Fruit fly (Drosophila melanogaster) whole organism, adult: ENCODE results near the gene crok.
A peak's percentile ranks its signal among the peaks of the same experiment; 100 is the strongest.

ENCODE experiments used
- CG11617 ChIP-seq: fragments of 200-800 bp; sonication (Bioruptor generic); optimal IDR thresholded peaks from 2 replicates; lab custom pipeline; 2017; ENCODE audit warnings: mild to moderate bottlenecking, missing biosample characterization, missing genetic modification reagents, missing genetic modification characterization
- CG12768 ChIP-seq: fragments of 200-800 bp; sonication (Bioruptor generic); optimal IDR thresholded peaks from 2 replicates; lab custom pipeline; 2017; ENCODE audit warnings: missing biosample characterization, missing genetic modification characterization, mild to moderate bottlenecking, moderate library complexity, missing genetic modification reagents
- CG14711 ChIP-seq: fragments of 200-800 bp; sonication (Bioruptor generic); optimal IDR thresholded peaks from 2 replicates; lab custom pipeline; 2018; ENCODE audit warnings: missing biosample characterization, mild to moderate bottlenecking, missing genetic modification characterization, moderate library complexity
- CG1620 ChIP-seq: fragments of 200-800 bp; sonication (Bioruptor generic); optimal IDR thresholded peaks from 2 replicates; lab custom pipeline; 2016; ENCODE audit warnings: missing biosample characterization, missing genetic modification characterization
- CG33017 ChIP-seq: fragments of 200-800 bp; sonication (Bioruptor generic); optimal IDR thresholded peaks from 2 replicates; lab custom pipeline; 2018; ENCODE audit warnings: missing biosample characterization, mild to moderate bottlenecking, missing genetic modification characterization, moderate library complexity
- CG5204 ChIP-seq: fragments of 200-800 bp; sonication (Bioruptor generic); optimal IDR thresholded peaks from 2 replicates; lab custom pipeline; 2016; ENCODE audit warnings: missing biosample characterization, missing genetic modification characterization
- CG7045 ChIP-seq: fragments of 200-800 bp; sonication (Bioruptor generic); optimal IDR thresholded peaks from 2 replicates; lab custom pipeline; 2017; ENCODE audit warnings: missing biosample characterization, mild to moderate bottlenecking, missing genetic modification characterization
- CG7101 ChIP-seq: fragments of 200-800 bp; sonication (Bioruptor generic); optimal IDR thresholded peaks from 2 replicates; lab custom pipeline; 2018; ENCODE audit warnings: missing biosample characterization, mild to moderate bottlenecking, missing genetic modification characterization, moderate library complexity
- Clk ChIP-seq: fragments of 200-800 bp; sonication (Bioruptor generic); optimal IDR thresholded peaks from 2 replicates; lab custom pipeline; 2017; ENCODE audit warnings: missing biosample characterization, missing genetic modification characterization
- Crg-1 ChIP-seq: fragments of 200-800 bp; sonication (Bioruptor generic); optimal IDR thresholded peaks from 2 replicates; lab custom pipeline; 2016; ENCODE audit warnings: missing biosample characterization, missing genetic modification characterization
- Hr96 ChIP-seq: fragments of 200-800 bp; sonication (Bioruptor generic); optimal IDR thresholded peaks from 2 replicates; lab custom pipeline; 2016; ENCODE audit warnings: missing biosample characterization, missing genetic modification characterization
- Mnt ChIP-seq: fragments of 200-800 bp; sonication (Bioruptor generic); optimal IDR thresholded peaks from 2 replicates; lab custom pipeline; 2016; ENCODE audit warnings: missing biosample characterization, mild to moderate bottlenecking, missing genetic modification characterization
- bab1 ChIP-seq: fragments of 200-800 bp; sonication (Bioruptor generic); optimal IDR thresholded peaks from 3 replicates; lab custom pipeline; 2019; ENCODE audit warnings: missing biosample characterization, mild to moderate bottlenecking, missing genetic modification characterization, moderate library complexity
- cic ChIP-seq: fragments of 200-800 bp; sonication (Bioruptor generic); optimal IDR thresholded peaks from 2 replicates; lab custom pipeline; 2017; ENCODE audit warnings: missing biosample characterization, mild to moderate bottlenecking, missing genetic modification characterization, moderate library complexity
- cnc ChIP-seq, 2 experiments: fragments of >200 bp; optimal IDR thresholded peaks; 2 replicates each; lab custom pipeline; 2017
- kay ChIP-seq: fragments of 200-800 bp; sonication (Bioruptor generic); peaks from one replicate; lab custom pipeline; 2016; ENCODE audit warnings: missing biosample characterization, missing genetic modification characterization, borderline replicate concordance
- ovo ChIP-seq: fragments of 200-800 bp; sonication (Bioruptor generic); optimal IDR thresholded peaks from 2 replicates; lab custom pipeline; 2016; ENCODE audit warnings: missing biosample characterization, missing genetic modification characterization
- pad ChIP-seq: fragments of 200-800 bp; sonication (Bioruptor generic); optimal IDR thresholded peaks from 3 replicates; lab custom pipeline; 2017; ENCODE audit warnings: missing biosample characterization, missing genetic modification characterization, mild to moderate bottlenecking, moderate library complexity, missing genetic modification reagents
- tj ChIP-seq: fragments of 200-800 bp; sonication (Bioruptor generic); optimal IDR thresholded peaks from 3 replicates; lab custom pipeline; 2017; ENCODE audit warnings: missing biosample characterization, mild to moderate bottlenecking, missing genetic modification characterization, moderate library complexity
- toe ChIP-seq: fragments of 200-800 bp; sonication (Bioruptor generic); optimal IDR thresholded peaks from 2 replicates; lab custom pipeline; 2016; ENCODE audit warnings: missing biosample characterization, missing genetic modification characterization

The crok gene

dm6 chr2L:12172536-12173234 lies at the start of gene crok, which contains the start of gene CG6583:
Gene crok (plus strand): TSS chr2L:12172981.
Gene CG6583 (minus strand): TSS chr2L:12172586.
- TF ChIP-seq CG7045 (GFP tag; lab: Kevin White, UChicago): no peak
- no peak for TF ChIP-seq toe (GFP tag; lab: Kevin White, UChicago)
- TF ChIP-seq Clk (GFP tag; lab: Kevin White, UChicago): no peak
- TF ChIP-seq CG5204 (GFP tag; lab: Kevin White, UChicago): no peak
- no peak for TF ChIP-seq CG1620 (GFP tag; lab: Kevin White, UChicago)
- TF ChIP-seq Mnt (GFP tag; lab: Kevin White, UChicago): no peak

dm6 chr2L:12133275-12134124 lies 39.3 kb upstream of the crok start, which contains the start of gene rho-6:
Gene rho-6 (minus strand): TSS chr2L:12133411.
- TF ChIP-seq CG14711 (tag; lab: Kevin White, UChicago): no peak
- TF ChIP-seq CG33017 (tag; lab: Kevin White, UChicago): no peak
- no peak for TF ChIP-seq CG1620 (GFP tag; lab: Kevin White, UChicago)
- no peak for TF ChIP-seq toe (GFP tag; lab: Kevin White, UChicago)
- TF ChIP-seq bab1 (GFP tag; lab: Kevin White, UChicago): no peak
- TF ChIP-seq CG11617 (GFP tag; lab: Kevin White, UChicago): no peak
- TF ChIP-seq cnc (optimal IDR thresholded peaks at IDR 0.05; lab: Kevin White, UChicago): no peak
- no peak for TF ChIP-seq CG7045 (GFP tag; lab: Kevin White, UChicago)
- no peak for TF ChIP-seq Clk (GFP tag; lab: Kevin White, UChicago)

dm6 chr2L:12134125-12134378 lies 38.7 kb upstream of the crok start:
- TF ChIP-seq CG7045 (GFP tag; lab: Kevin White, UChicago) (no peak), CG14711 (tag; lab: Kevin White, UChicago) (no peak), CG7101 (no peak), Mnt (GFP tag; lab: Kevin White, UChicago) (no peak), Crg-1 (GFP tag; lab: Kevin White, UChicago) (no peak), CG33017 (tag; lab: Kevin White, UChicago) (no peak), tj (GFP tag; lab: Kevin White, UChicago) (no peak), CG11617 (GFP tag; lab: Kevin White, UChicago) (no peak), CG12768 (GFP tag; lab: Kevin White, UChicago) (no peak), ovo (GFP tag; lab: Kevin White, UChicago) (no peak), pad (no peak), cnc (optimal IDR thresholded peaks at IDR 0.05; lab: Kevin White, UChicago) (no peak), bab1 (GFP tag; lab: Kevin White, UChicago) (no peak), kay (no peak), toe (GFP tag; lab: Kevin White, UChicago) (no peak), CG5204 (GFP tag; lab: Kevin White, UChicago) (no peak), Hr96 (GFP tag; lab: Kevin White, UChicago) (no peak), Clk (GFP tag; lab: Kevin White, UChicago) (no peak), CG1620 (GFP tag; lab: Kevin White, UChicago) (no peak), cic (GFP tag; lab: Kevin White, UChicago) (no peak)

dm6 chr2L:12137708-12138107 lies 35.1 kb upstream of the crok start, which contains the start of gene Gr33a:
Gene Gr33a (plus strand): TSS chr2L:12138008.
- no peak for TF ChIP-seq CG7045 (GFP tag; lab: Kevin White, UChicago)
- peak; percentile 4 for TF ChIP-seq kay
- no peak for TF ChIP-seq Hr96 (GFP tag; lab: Kevin White, UChicago)

- TF ChIP-seq kay (no peak), CG1620 (GFP tag; lab: Kevin White, UChicago) (no peak), Mnt (GFP tag; lab: Kevin White, UChicago) (no peak), CG14711 (tag; lab: Kevin White, UChicago) (no peak), Crg-1 (GFP tag; lab: Kevin White, UChicago) (no peak)
Measured at dm6 chr2L:12142439-12142838, 30.3 kb upstream of the crok start, which contains the start of gene CG31760. Gene CG31760 (plus strand): TSS chr2L:12142780.

- no peak for TF ChIP-seq Hr96 (GFP tag; lab: Kevin White, UChicago)
- no peak for TF ChIP-seq CG14711 (tag; lab: Kevin White, UChicago)
- no peak for TF ChIP-seq cic (GFP tag; lab: Kevin White, UChicago)
Measured at dm6 chr2L:12161467-12161866, 11.3 kb upstream of the crok start, which contains the start of gene CG31861. Gene CG31861 (plus strand): TSS chr2L:12161767.

dm6 chr2L:12163941-12164340 lies 8.8 kb upstream of the crok start, which contains the start of gene ZnT33D:
Gene ZnT33D (plus strand): TSS chr2L:12164241.
- TF ChIP-seq pad (no peak), ovo (GFP tag; lab: Kevin White, UChicago) (no peak), bab1 (GFP tag; lab: Kevin White, UChicago) (no peak), cnc (optimal IDR thresholded peaks at IDR 0.05; lab: Kevin White, UChicago) (no peak), Hr96 (GFP tag; lab: Kevin White, UChicago) (no peak), CG7045 (GFP tag; lab: Kevin White, UChicago) (no peak), cic (GFP tag; lab: Kevin White, UChicago) (no peak), CG7101 (no peak)
